Fruit fly (Drosophila melanogaster): ENCODE data around the gene ValRS-m.

Gene ValRS-m

dm6 chr3L:8996899-8997685, 32.5 kb upstream of the ValRS-m start (continued):
- TF ChIP-seq fkh (GFP tag; optimal IDR thresholded peaks at IDR 0.05) (no peak), CG10631 (GFP tag; optimal IDR thresholded peaks at IDR 0.05) (no peak), CG6792 (GFP tag; optimal IDR thresholded peaks at IDR 0.05) (no peak), Hr38 (GFP tag; optimal IDR thresholded peaks at IDR 0.05) (no peak), CG6854 (GFP tag; optimal IDR thresholded peaks at IDR 0.05) (peak; percentile 41), CG10669 (GFP tag; optimal IDR thresholded peaks at IDR 0.05) (no peak), Lpt (GFP tag; optimal IDR thresholded peaks at IDR 0.05) (no peak), Eip78C (GFP tag) (peak; percentile 32), vri (GFP tag; optimal IDR thresholded peaks at IDR 0.05) (no peak)

- TF ChIP-seq Eip75B (GFP tag; optimal IDR thresholded peaks at IDR 0.05) (peak; percentile 89), Met (GFP tag; optimal IDR thresholded peaks at IDR 0.05) (no peak), lz (GFP tag; optimal IDR thresholded peaks at IDR 0.05) (peak; percentile 89), ss (GFP tag; optimal IDR thresholded peaks at IDR 0.05) (no peak), CG31627 (GFP tag; optimal IDR thresholded peaks at IDR 0.05) (peak; percentile 92), achi (GFP tag; optimal IDR thresholded peaks at IDR 0.05) (peak; percentile 87), topi (GFP tag; optimal IDR thresholded peaks at IDR 0.05) (peak; percentile 88), CG11762 (GFP tag; optimal IDR thresholded peaks at IDR 0.05; ENCODE audit: insufficient read depth) (peak; percentile 74), CG3919 (GFP tag; optimal IDR thresholded peaks at IDR 0.05) (peak; percentile 91), Sox102F (GFP tag; optimal IDR thresholded peaks at IDR 0.05) (no peak), CG6854 (GFP tag; optimal IDR thresholded peaks at IDR 0.05) (no peak), CG16779 (tag; optimal IDR thresholded peaks at IDR 0.05) (no peak), fd59A (GFP tag; optimal IDR thresholded peaks at IDR 0.05) (peak; percentile 51), cyc (GFP tag; optimal IDR thresholded peaks at IDR 0.05) (peak; percentile 89), CG11902 (GFP tag; optimal IDR thresholded peaks at IDR 0.05) (peak; percentile 86), dsx (GFP tag; optimal IDR thresholded peaks at IDR 0.05; ENCODE audit: poor library complexity, severe bottlenecking) (no peak), eg (GFP tag; IDR thresholded peaks at IDR 0.05) (peak; percentile 97), CG11294 (GFP tag; IDR thresholded peaks at IDR 0.05) (peak; percentile 82; the same call in 1 of the 2 replicates), Eip78C (GFP tag) (peak; percentile 97), CG6808 (GFP tag; optimal IDR thresholded peaks at IDR 0.05) (no peak), Ets21C (GFP tag; optimal IDR thresholded peaks at IDR 0.05) (peak; percentile 82), CG32006 (GFP tag; optimal IDR thresholded peaks at IDR 0.05) (peak; percentile 97), CG1621 (tag; optimal IDR thresholded peaks at IDR 0.05) (peak; percentile 43), CG10631 (GFP tag; optimal IDR thresholded peaks at IDR 0.05) (no peak), CG6276 (GFP tag; optimal IDR thresholded peaks at IDR 0.05) (peak; percentile 91), CG6163 (GFP tag; IDR thresholded peaks at IDR 0.05) (peak; percentile 95), CG9139 (GFP tag; optimal IDR thresholded peaks at IDR 0.05) (no peak), OdsH (GFP tag; optimal IDR thresholded peaks at IDR 0.05) (peak; percentile 90), acj6 (GFP tag; optimal IDR thresholded peaks at IDR 0.05) (peak; percentile 87), CG8632 (GFP tag; optimal IDR thresholded peaks at IDR 0.05) (peak; percentile 82), fkh (GFP tag; optimal IDR thresholded peaks at IDR 0.05) (no peak), Ets96B (tag; optimal IDR thresholded peaks at IDR 0.05) (peak; percentile 64), Lpt (GFP tag; optimal IDR thresholded peaks at IDR 0.05) (peak; percentile 91), CG10669 (GFP tag; optimal IDR thresholded peaks at IDR 0.05) (no peak), dac (GFP tag; optimal IDR thresholded peaks at IDR 0.05) (peak; percentile 89), Hr4 (GFP tag; optimal IDR thresholded peaks at IDR 0.05) (peak; percentile 97), Eip93F (GFP tag; optimal IDR thresholded peaks at IDR 0.05) (peak; percentile 70), Smox (GFP tag; optimal IDR thresholded peaks at IDR 0.05) (no peak), CG4318 (GFP tag; optimal IDR thresholded peaks at IDR 0.05) (peak; percentile 92), Sox15 (GFP tag; optimal IDR thresholded peaks at IDR 0.05) (peak; percentile 66), pdm3 (GFP tag; optimal IDR thresholded peaks at IDR 0.05) (peak; percentile 91), CG3032 (tag; optimal IDR thresholded peaks at IDR 0.05) (peak; percentile 53), Gug (GFP tag; IDR thresholded peaks at IDR 0.05) (peak; percentile 86), salr (GFP tag; optimal IDR thresholded peaks at IDR 0.05) (peak in 1 of 2 experiments; percentile 31)
Observed at dm6 chr3L:8996173-8996767, 31.7 kb upstream of the ValRS-m start.
